Fruit fly (Drosophila melanogaster): Measurements from ENCODE around the gene Vha16-2.

Vha16-2 gene

DNA sequence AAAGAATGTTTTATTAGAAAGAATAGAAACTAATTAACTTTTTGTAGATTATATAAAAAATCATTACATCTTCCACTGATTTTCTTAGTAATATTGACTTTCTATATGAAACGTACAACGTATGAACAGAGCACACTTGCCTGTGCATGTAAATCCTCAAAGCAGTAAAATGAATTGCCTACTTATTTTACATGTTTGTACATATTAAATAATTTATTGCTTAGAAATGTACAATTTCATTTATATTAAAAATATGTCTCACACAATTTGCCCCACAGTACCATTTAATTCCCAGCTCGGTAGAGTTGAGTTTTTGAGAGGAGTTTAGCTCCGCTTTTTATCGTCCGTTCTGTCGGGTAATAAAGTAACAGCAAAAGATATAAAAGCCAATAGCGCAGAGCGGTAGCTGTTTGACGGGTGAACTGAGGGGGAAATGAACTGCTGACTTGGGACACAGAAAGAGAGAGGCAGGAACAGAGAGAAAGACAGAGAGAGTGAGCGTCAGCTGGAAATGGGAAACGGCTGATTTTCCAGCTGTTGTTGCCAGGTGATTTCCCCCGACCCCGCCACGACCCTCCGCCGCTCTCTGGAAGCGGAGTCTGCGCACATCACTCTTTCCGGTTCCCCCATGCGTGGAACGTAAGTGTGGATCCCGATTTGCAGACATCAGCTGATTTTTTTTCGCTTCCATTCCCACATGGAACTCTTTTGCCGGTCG, 18.5 kb downstream of the Vha16-2 start:
- TF ChIP-seq Sin3A (optimal IDR thresholded peaks at IDR 0.05) (no peak), Myc (optimal IDR thresholded peaks at IDR 0.05) (no peak), psq (optimal IDR thresholded peaks at IDR 0.05) (no peak), h (optimal IDR thresholded peaks at IDR 0.05) (no peak), insv (optimal IDR thresholded peaks at IDR 0.05) (no peak), ttk (optimal IDR thresholded peaks at IDR 0.05) (no peak)

DNA sequence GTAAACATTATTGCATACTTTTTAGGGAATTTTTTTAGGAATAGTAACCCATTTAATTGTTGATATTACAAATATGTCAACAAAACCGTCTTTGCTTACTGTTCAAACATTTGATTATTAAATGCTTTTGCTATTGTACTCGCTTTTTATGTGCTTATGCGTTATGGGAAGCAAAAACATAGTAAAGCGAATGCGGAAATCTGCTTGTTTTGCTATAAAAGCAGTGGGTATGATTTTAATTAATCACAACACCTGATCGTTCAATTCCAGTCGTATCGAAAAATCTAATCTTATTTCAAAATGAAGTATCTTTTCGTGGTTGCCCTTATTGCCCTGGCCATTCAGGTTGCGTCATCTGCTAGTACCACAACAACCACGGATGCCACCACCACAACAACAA, 33.6 kb downstream of the Vha16-2 start, which contains the start of gene CG33500:
Gene CG33500 (plus strand): TSS at position 301 of the 400 bp plus-strand sequence.
- TF ChIP-seq ttk (optimal IDR thresholded peaks at IDR 0.05) (no peak), insv (optimal IDR thresholded peaks at IDR 0.05) (no peak), Sin3A (optimal IDR thresholded peaks at IDR 0.05) (no peak), psq (optimal IDR thresholded peaks at IDR 0.05) (no peak), Myc (optimal IDR thresholded peaks at IDR 0.05) (no peak)

dm6 chr3L:11509294-11509911, 34.6 kb downstream of the Vha16-2 start, which contains the start of the genes Sgs8 and Sgs7:
Sgs8 (minus strand) TSS chr3L:11509394.
Sgs7 (plus strand) TSS chr3L:11509861.
- TF ChIP-seq psq (optimal IDR thresholded peaks at IDR 0.05) (no peak), h (optimal IDR thresholded peaks at IDR 0.05) (no peak)

dm6 chr3L:11510489-11510888, 35.7 kb downstream of the Vha16-2 start, which contains the start of gene CG33272:
CG33272 (minus strand) TSS chr3L:11510589.
- TF ChIP-seq ttk (optimal IDR thresholded peaks at IDR 0.05) (no peak), Sin3A (optimal IDR thresholded peaks at IDR 0.05) (no peak), h (optimal IDR thresholded peaks at IDR 0.05) (no peak), psq (optimal IDR thresholded peaks at IDR 0.05) (no peak), insv (optimal IDR thresholded peaks at IDR 0.05) (no peak), Myc (optimal IDR thresholded peaks at IDR 0.05) (no peak)

DNA sequence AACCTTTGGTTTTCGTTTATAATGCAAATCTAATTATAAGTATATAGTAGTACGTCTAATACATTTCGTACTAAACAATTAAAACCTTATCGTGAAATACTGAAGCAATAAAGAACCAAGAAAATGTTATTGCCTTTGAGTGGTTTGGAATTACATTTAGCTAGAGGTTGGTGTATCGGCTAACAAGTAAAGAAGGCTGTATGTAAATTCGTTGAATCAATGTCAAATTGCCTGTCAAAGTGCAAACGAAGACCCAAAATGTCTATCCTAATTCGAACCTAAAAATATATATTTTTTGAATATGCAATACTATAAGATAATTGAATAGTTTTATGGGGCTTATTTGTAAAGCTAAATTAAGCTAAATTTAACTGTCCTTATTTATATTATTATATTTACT, 36.5 kb downstream of the Vha16-2 start:
- no peak for TF ChIP-seq psq (optimal IDR thresholded peaks at IDR 0.05)
- TF ChIP-seq insv (optimal IDR thresholded peaks at IDR 0.05): no peak
- no peak for TF ChIP-seq h (optimal IDR thresholded peaks at IDR 0.05)
- TF ChIP-seq Sin3A (optimal IDR thresholded peaks at IDR 0.05): no peak
- TF ChIP-seq Myc (optimal IDR thresholded peaks at IDR 0.05): no peak
- TF ChIP-seq ttk (optimal IDR thresholded peaks at IDR 0.05): no peak

- TF ChIP-seq h (optimal IDR thresholded peaks at IDR 0.05) (no peak), insv (optimal IDR thresholded peaks at IDR 0.05) (no peak), psq (optimal IDR thresholded peaks at IDR 0.05) (no peak), Sin3A (optimal IDR thresholded peaks at IDR 0.05) (no peak), Myc (optimal IDR thresholded peaks at IDR 0.05) (no peak), ttk (optimal IDR thresholded peaks at IDR 0.05) (no peak)
Measured at dm6 chr3L:11511921-11512320, 37.2 kb downstream of the Vha16-2 start, which contains the start of gene Sgs3. Sgs3 (plus strand) TSS chr3L:11512221.

dm6 chr3L:11513405-11513804, 38.6 kb downstream of the Vha16-2 start, which contains the start of gene CG7512:
CG7512 (plus strand) TSS chr3L:11513705.
- TF ChIP-seq ttk (optimal IDR thresholded peaks at IDR 0.05): no peak

- TF ChIP-seq ttk (optimal IDR thresholded peaks at IDR 0.05) (no peak), Myc (optimal IDR thresholded peaks at IDR 0.05) (no peak), h (optimal IDR thresholded peaks at IDR 0.05) (no peak), insv (optimal IDR thresholded peaks at IDR 0.05) (no peak), Sin3A (optimal IDR thresholded peaks at IDR 0.05) (no peak), psq (optimal IDR thresholded peaks at IDR 0.05) (no peak)
Measured at dm6 chr3L:11515349-11516079, 40.8 kb downstream of the Vha16-2 start.

dm6 chr3L:11516229-11516628, 41.5 kb downstream of the Vha16-2 start:
- TF ChIP-seq insv (optimal IDR thresholded peaks at IDR 0.05) (no peak), h (optimal IDR thresholded peaks at IDR 0.05) (no peak), Sin3A (optimal IDR thresholded peaks at IDR 0.05) (no peak), psq (optimal IDR thresholded peaks at IDR 0.05) (no peak), ttk (optimal IDR thresholded peaks at IDR 0.05) (no peak), Myc (optimal IDR thresholded peaks at IDR 0.05) (no peak)

DNA sequence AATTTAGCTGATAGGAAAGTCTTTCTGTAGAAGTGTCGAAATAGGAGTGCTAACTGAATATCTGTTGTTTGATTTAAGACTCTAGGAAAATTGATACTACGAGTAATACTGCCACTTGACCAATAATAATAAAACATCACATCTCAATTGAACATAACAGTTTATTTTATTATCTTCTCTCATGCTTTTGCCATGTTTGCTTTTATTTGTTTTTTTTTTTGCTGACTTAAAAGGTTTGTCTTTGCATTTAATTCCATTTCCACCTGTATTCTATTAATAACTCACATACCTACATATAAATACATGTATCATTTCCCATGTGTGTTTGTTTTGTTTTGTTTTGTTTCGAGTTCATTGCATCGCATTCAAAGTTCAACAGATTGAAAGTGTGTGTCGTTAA, 47.9 kb downstream of the Vha16-2 start, which contains the start of the genes CG11714 and Fuca:
Gene CG11714 (minus strand): TSS at position 101 of the 400 bp plus-strand sequence.
Gene Fuca (minus strand): TSS at position 101 of the 400 bp plus-strand sequence.
- TF ChIP-seq psq (optimal IDR thresholded peaks at IDR 0.05) (no peak), h (optimal IDR thresholded peaks at IDR 0.05) (no peak), Sin3A (optimal IDR thresholded peaks at IDR 0.05) (no peak), ttk (optimal IDR thresholded peaks at IDR 0.05) (no peak), insv (optimal IDR thresholded peaks at IDR 0.05) (no peak), Myc (optimal IDR thresholded peaks at IDR 0.05) (no peak)

- TF ChIP-seq Myc (optimal IDR thresholded peaks at IDR 0.05) (no peak), ttk (optimal IDR thresholded peaks at IDR 0.05) (no peak), insv (optimal IDR thresholded peaks at IDR 0.05) (no peak), h (optimal IDR thresholded peaks at IDR 0.05) (no peak), Sin3A (optimal IDR thresholded peaks at IDR 0.05) (no peak), psq (optimal IDR thresholded peaks at IDR 0.05) (no peak)
Measured at dm6 chr3L:11523286-11523685, 48.5 kb downstream of the Vha16-2 start.
